Fruit fly (Drosophila melanogaster): ENCODE results near the gene CG7330.

Gene CG7330

dm6 chr3L:18138280-18138679 is 10.4 kb upstream of the CG7330 start (continued):
- no peak for TF ChIP-seq gcm (GFP tag; optimal IDR thresholded peaks at IDR 0.05)
- no peak for TF ChIP-seq sima (GFP tag; optimal IDR thresholded peaks at IDR 0.05)
- no peak for TF ChIP-seq unc-4 (GFP tag; IDR thresholded peaks at IDR 0.05; ENCODE audit: partially characterized antibody)
- TF ChIP-seq CG30431 (GFP tag; optimal IDR thresholded peaks at IDR 0.05): no peak
- no peak for TF ChIP-seq usp (GFP tag; optimal IDR thresholded peaks at IDR 0.05)
- TF ChIP-seq Lim3 (GFP tag; IDR thresholded peaks at IDR 0.05): no peak
- no peak for TF ChIP-seq CG18619 (GFP tag; optimal IDR thresholded peaks at IDR 0.05)
- no peak for TF ChIP-seq CTCF (GFP tag; optimal IDR thresholded peaks at IDR 0.05)
- no peak for TF ChIP-seq Trl (optimal IDR thresholded peaks at IDR 0.05)
- TF ChIP-seq Trl (GFP tag; optimal IDR thresholded peaks at IDR 0.05): no peak
- TF ChIP-seq tll (GFP tag; optimal IDR thresholded peaks at IDR 0.05): peak in 1 of 2 experiments; percentile 77
- no peak for TF ChIP-seq gce (GFP tag; IDR thresholded peaks at IDR 0.05)
- TF ChIP-seq ato (GFP tag; IDR thresholded peaks at IDR 0.05; ENCODE audit: partially characterized antibody): no peak
- TF ChIP-seq CG14441 (GFP tag; IDR thresholded peaks at IDR 0.05): no peak
- TF ChIP-seq ems (GFP tag; optimal IDR thresholded peaks at IDR 0.05): no peak
- TF ChIP-seq luna (GFP tag; optimal IDR thresholded peaks at IDR 0.05): no peak
- TF ChIP-seq so (GFP tag; IDR thresholded peaks at IDR 0.05): no peak

dm6 chr3L:18139184-18139629 is 9.5 kb upstream of the CG7330 start, which contains the start of gene geko:
Gene geko, plus strand, starts transcription at chr3L:18139402.
- TF ChIP-seq Deaf1 (tag; optimal IDR thresholded peaks at IDR 0.05) (no peak), Blimp-1 (GFP tag; optimal IDR thresholded peaks at IDR 0.05) (peak; percentile 94), chinmo (GFP tag; IDR thresholded peaks at IDR 0.05; ENCODE audit: partially characterized antibody) (peak; percentile 78; the same call in 3 of the 4 replicates), gce (GFP tag; IDR thresholded peaks at IDR 0.05) (peak; percentile 20; the same call in 1 of the 3 replicates), otp (GFP tag; IDR thresholded peaks at IDR 0.05) (0 out of 3 replicates have a peak, but pooled peaks have one; percentile 47), CG1647 (GFP tag; optimal IDR thresholded peaks at IDR 0.05) (no peak), CG42726 (GFP tag; IDR thresholded peaks at IDR 0.05; ENCODE audit: partially characterized antibody) (peak; percentile 52; the same call in 1 of the 2 replicates), lola (GFP tag; optimal IDR thresholded peaks at IDR 0.05) (no peak), amos (GFP tag; IDR thresholded peaks at IDR 0.05; ENCODE audit: partially characterized antibody) (peak; percentile 34; the same call in 1 of the 2 replicates), hkb (optimal IDR thresholded peaks at IDR 0.05) (no peak), hkb (GFP tag; IDR thresholded peaks at IDR 0.05) (peak; percentile 39; the same call in 1 of the 2 replicates), crp (GFP tag; optimal IDR thresholded peaks at IDR 0.05) (peak in 1 of 2 experiments; percentile 62), Xrp1 (GFP tag; IDR thresholded peaks at IDR 0.05) (0 out of 2 replicates have a peak, but pooled peaks have one; percentile 8), CG14965 (GFP tag; optimal IDR thresholded peaks at IDR 0.05; ENCODE audit: borderline replicate concordance) (no peak), Fer1 (GFP tag; optimal IDR thresholded peaks at IDR 0.05) (no peak), btn (GFP tag; optimal IDR thresholded peaks at IDR 0.05) (no peak), eve (GFP tag; optimal IDR thresholded peaks at IDR 0.05) (peak in 1 of 2 experiments; percentile 39), oc (tag; optimal IDR thresholded peaks at IDR 0.05) (peak; percentile 36), kni (GFP tag; optimal IDR thresholded peaks at IDR 0.05) (peak; percentile 52), abd-A (tag; optimal IDR thresholded peaks at IDR 0.05) (no peak), ap (GFP tag; IDR thresholded peaks at IDR 0.05) (no peak), zen2 (GFP tag; IDR thresholded peaks at IDR 0.05; ENCODE audit: partially characterized antibody) (peak; percentile 71; the same call in 2 of the 3 replicates), CG11695 (GFP tag; IDR thresholded peaks at IDR 0.05) (0 out of 3 replicates have a peak, but pooled peaks have one; percentile 18), her (GFP tag; optimal IDR thresholded peaks at IDR 0.05) (no peak), Med (GFP tag) (peak; percentile 38), cas (GFP tag; IDR thresholded peaks at IDR 0.05) (no peak), CG14050 (GFP tag; IDR thresholded peaks at IDR 0.05) (no peak), tgo (GFP tag; IDR thresholded peaks at IDR 0.05) (no peak), CG4328 (GFP tag; optimal IDR thresholded peaks at IDR 0.05) (no peak), Camta (GFP tag; optimal IDR thresholded peaks at IDR 0.05) (no peak), CG2129 (GFP tag; IDR thresholded peaks at IDR 0.05; ENCODE audit: partially characterized antibody) (peak; percentile 15; the same call in 1 of the 2 replicates), Drgx (GFP tag; IDR thresholded peaks at IDR 0.05) (peak; percentile 17; the same call in 1 of the 2 replicates), Dll (GFP tag; IDR thresholded peaks at IDR 0.05; ENCODE audit: partially characterized antibody) (peak; percentile 55; the same call in 2 of the 4 replicates), Jarid2 (GFP tag; optimal IDR thresholded peaks at IDR 0.05) (peak; percentile 88)

All from whole organism, embryonic.